Fruit fly (Drosophila melanogaster) whole organism, embryonic: Measurements from ENCODE around the gene CG32706.
A peak's percentile ranks its signal among the peaks of the same experiment; 100 is the strongest.

ENCODE experiments used
- Antp ChIP-seq: fragments of 200-800 bp; sonication (Bioruptor generic); optimal IDR thresholded peaks from 3 replicates; lab custom pipeline; 2016; ENCODE audit warnings: missing biosample characterization, missing genetic modification characterization
- Awh ChIP-seq: fragments of 200-800 bp; sonication (Bioruptor generic); IDR thresholded peaks from 2 replicates; pipeline ENCODE4, ENCODE4 v1.3.6; 2022; ENCODE audit warnings: missing biosample characterization, missing genetic modification characterization
- CG12236 ChIP-seq: fragments of 200-800 bp; sonication (Bioruptor generic); optimal IDR thresholded peaks from 2 replicates; lab custom pipeline; 2016; ENCODE audit warnings: missing biosample characterization, missing genetic modification characterization
- CG13424 ChIP-seq: fragments of 200-800 bp; sonication (Bioruptor generic); optimal IDR thresholded peaks from 2 replicates; lab custom pipeline; 2019; ENCODE audit warnings: missing biosample characterization, mild to moderate bottlenecking, missing genetic modification characterization, moderate library complexity
- CG15601 ChIP-seq: fragments of 200-800 bp; sonication (Bioruptor generic); optimal IDR thresholded peaks from 3 replicates; lab custom pipeline; 2019; ENCODE audit warnings: missing biosample characterization, mild to moderate bottlenecking, missing genetic modification characterization, moderate library complexity
- CG17361 ChIP-seq: fragments of 200-800 bp; sonication (Bioruptor generic); IDR thresholded peaks from 3 replicates; pipeline ENCODE4 v1.3.6; 2022; ENCODE audit warnings: missing biosample characterization, missing genetic modification characterization
- CG17912 ChIP-seq: fragments of 200-800 bp; sonication (Bioruptor generic); optimal IDR thresholded peaks from 2 replicates; lab custom pipeline; 2018; ENCODE audit warnings: missing biosample characterization, mild to moderate bottlenecking, missing genetic modification characterization
- CG18011 ChIP-seq: fragments of 200-800 bp; sonication (Bioruptor generic); optimal IDR thresholded peaks from 2 replicates; lab custom pipeline; 2017; ENCODE audit warnings: missing biosample characterization, missing genetic modification characterization, mild to moderate bottlenecking, moderate library complexity, missing genotype
- CG2889 ChIP-seq: fragments of 200-800 bp; sonication (Bioruptor generic); IDR thresholded peaks from 3 replicates; pipeline ENCODE4 v1.3.6; 2022; ENCODE audit warnings: missing biosample characterization, missing genetic modification characterization
- CG5245 ChIP-seq: fragments of 200-800 bp; sonication (Bioruptor generic); optimal IDR thresholded peaks from 3 replicates; lab custom pipeline; 2016; ENCODE audit warnings: missing biosample characterization, missing genetic modification characterization
- CG6765 ChIP-seq: fragments of 200-800 bp; sonication (Bioruptor generic); optimal IDR thresholded peaks from 3 replicates; lab custom pipeline; 2017; ENCODE audit warnings: missing biosample characterization, mild to moderate bottlenecking, missing genetic modification characterization
- CG8478 ChIP-seq: fragments of >200 bp; optimal IDR thresholded peaks from 2 replicates; lab custom pipeline; 2018
- Camta ChIP-seq: fragments of 200-800 bp; sonication (Bioruptor generic); optimal IDR thresholded peaks from 2 replicates; lab custom pipeline; 2016; ENCODE audit warnings: missing biosample characterization, missing genetic modification characterization
- CrebB ChIP-seq: fragments of 200-800 bp; sonication (Bioruptor generic); optimal IDR thresholded peaks from 3 replicates; lab custom pipeline; 2018; ENCODE audit warnings: missing biosample characterization, mild to moderate bottlenecking, missing genetic modification characterization
- D19A ChIP-seq: fragments of 200-800 bp; optimal IDR thresholded peaks from 3 replicates; lab custom pipeline; 2019; ENCODE audit warnings: missing biosample characterization, mild to moderate bottlenecking, missing genetic modification characterization, moderate library complexity
- GATAe ChIP-seq: fragments of 200-800 bp; sonication (Bioruptor generic); conservative IDR thresholded peaks from 2 replicates; pipeline ENCODE4 v1.3.6; 2022; ENCODE audit warnings: missing biosample characterization, missing genetic modification characterization
- HLH3B ChIP-seq: fragments of 200-800 bp; sonication (Bioruptor generic); IDR thresholded peaks from 2 replicates; pipeline ENCODE4 v1.3.6; 2022; ENCODE audit warnings: missing biosample characterization, missing genetic modification characterization
- Hmr ChIP-seq: fragments of 200-800 bp; sonication (Bioruptor generic); optimal IDR thresholded peaks from 3 replicates; lab custom pipeline; 2017; ENCODE audit warnings: mild to moderate bottlenecking, missing biosample characterization, missing genetic modification reagents, missing genetic modification characterization
- Hr3 ChIP-seq: fragments of 200-800 bp; sonication (Bioruptor generic); optimal IDR thresholded peaks from 3 replicates; lab custom pipeline; 2016; ENCODE audit warnings: missing biosample characterization, missing genetic modification characterization
- Mes4 ChIP-seq: fragments of 200-800 bp; sonication (Bioruptor generic); optimal IDR thresholded peaks from 2 replicates; lab custom pipeline; 2016; ENCODE audit warnings: missing biosample characterization, missing genetic modification characterization
- Oli ChIP-seq: fragments of 200-800 bp; sonication (Bioruptor generic); optimal IDR thresholded peaks from 2 replicates; lab custom pipeline; 2018; ENCODE audit warnings: missing biosample characterization, mild to moderate bottlenecking, missing genetic modification characterization, moderate library complexity
- Pdp1 ChIP-seq, 2 experiments: fragments of 200-800 bp; sonication (Bioruptor generic); optimal IDR thresholded peaks; 3 replicates each; lab custom pipeline; 2016; ENCODE audit warnings: missing biosample characterization in 2 of 2, missing genetic modification characterization in 2 of 2, mild to moderate bottlenecking in 1 of 2, moderate library complexity in 1 of 2
- Ptx1 ChIP-seq: fragments of 200-800 bp; sonication (Bioruptor generic); IDR thresholded peaks from 2 replicates; pipeline ENCODE4 v1.3.6; 2022; ENCODE audit warnings: missing biosample characterization, missing genetic modification characterization
- abd-A ChIP-seq: fragments of 200-800 bp; sonication (Bioruptor generic); optimal IDR thresholded peaks from 3 replicates; lab custom pipeline; 2019; ENCODE audit warnings: missing biosample characterization, mild to moderate bottlenecking, missing genetic modification characterization, moderate library complexity
- ase ChIP-seq: fragments of 200-800 bp; sonication (Bioruptor generic); IDR thresholded peaks from 3 replicates; pipeline ENCODE4 v1.3.6; 2022; ENCODE audit warnings: missing biosample characterization, missing genetic modification characterization
- ash1 ChIP-seq: fragments of 200-800 bp; sonication (Bioruptor generic); optimal IDR thresholded peaks from 2 replicates; lab custom pipeline; 2018; ENCODE audit warnings: missing biosample characterization, mild to moderate bottlenecking, missing genetic modification characterization
- bab2 ChIP-seq: fragments of 200-800 bp; sonication (Bioruptor generic); optimal IDR thresholded peaks from 2 replicates; lab custom pipeline; 2016; ENCODE audit warnings: missing biosample characterization, missing genetic modification characterization
- corto ChIP-seq: fragments of 200-800 bp; sonication (Bioruptor generic); optimal IDR thresholded peaks from 2 replicates; lab custom pipeline; 2016; ENCODE audit warnings: missing biosample characterization, mild to moderate bottlenecking, missing genetic modification characterization, moderate library complexity
- crol ChIP-seq: fragments of 200-800 bp; sonication (Bioruptor generic); IDR thresholded peaks from 2 replicates; pipeline ENCODE4 v1.3.6; 2022; ENCODE audit warnings: missing biosample characterization, missing genetic modification characterization
- dmrt11E ChIP-seq: fragments of 200-800 bp; sonication (Bioruptor generic); optimal IDR thresholded peaks from 3 replicates; lab custom pipeline; 2018; ENCODE audit warnings: missing biosample characterization, mild to moderate bottlenecking, missing genetic modification characterization, moderate library complexity
- eve ChIP-seq, 2 experiments: fragments of >200 bp; optimal IDR thresholded peaks; 2 replicates each; lab custom pipeline; 2017; ENCODE audit warnings: missing biosample characterization in 2 of 2, missing genetic modification characterization in 2 of 2
- gcm2 ChIP-seq: fragments of 200-800 bp; sonication (Bioruptor generic); optimal IDR thresholded peaks from 2 replicates; lab custom pipeline; 2016; ENCODE audit warnings: missing biosample characterization, missing genetic modification characterization
- gem ChIP-seq: fragments of 200-800 bp; sonication (Bioruptor generic); optimal IDR thresholded peaks from 2 replicates; lab custom pipeline; 2019; ENCODE audit warnings: missing biosample characterization, mild to moderate bottlenecking, missing genetic modification characterization, moderate library complexity
- grau ChIP-seq: fragments of 200-800 bp; optimal IDR thresholded peaks from 3 replicates; lab custom pipeline; 2019; ENCODE audit warnings: missing biosample characterization, mild to moderate bottlenecking, missing genetic modification characterization, moderate library complexity
- hkb ChIP-seq, 2 experiments: fragments of 200-800 bp in 1 of 2; fragments of >200 bp in 1 of 2; sonication (Bioruptor generic) in 1 of 2; IDR thresholded peaks in 1 of 2; optimal IDR thresholded peaks in 1 of 2; 2 replicates each; pipeline versions ENCODE4 v1.3.6 to Lab custom; 2017 to 2022; ENCODE audit warnings: missing biosample characterization in 1 of 2, missing genetic modification characterization in 1 of 2
- lilli ChIP-seq: fragments of 200-800 bp; sonication (Bioruptor generic); optimal IDR thresholded peaks from 3 replicates; lab custom pipeline; 2016; ENCODE audit warnings: missing biosample characterization, missing genetic modification characterization
- luna ChIP-seq: fragments of 200-800 bp; sonication (Bioruptor generic); optimal IDR thresholded peaks from 2 replicates; lab custom pipeline; 2016; ENCODE audit warnings: missing biosample characterization, missing genetic modification characterization
- pan ChIP-seq, 4 experiments: fragments of >200 bp in 3 of 4; fragments of 200-800 bp in 1 of 4; sonication (Bioruptor generic) in 1 of 4; optimal IDR thresholded peaks in 3 of 4; IDR thresholded peaks in 1 of 4; 2 replicates each; pipeline versions ENCODE4 v1.3.6 to Lab custom; 2017 to 2022; ENCODE audit warnings: missing biosample characterization in 2 of 4, missing genetic modification characterization in 2 of 4, mixed read lengths in 1 of 4
- prd ChIP-seq, 3 experiments: fragments of >200 bp in 2 of 3; fragments of 200-800 bp in 1 of 3; sonication (Bioruptor generic) in 1 of 3; optimal IDR thresholded peaks in 2 of 3; IDR thresholded peaks in 1 of 3; 2 replicates in 2 of 3; 3 replicates in 1 of 3; pipeline versions ENCODE4 v1.3.6 to Lab custom; 2017 to 2022; ENCODE audit warnings: missing biosample characterization in 1 of 3, missing genetic modification characterization in 1 of 3
- row ChIP-seq: fragments of 200-800 bp; sonication (Bioruptor generic); IDR thresholded peaks from 3 replicates; pipeline ENCODE4 v1.3.6; 2022; ENCODE audit warnings: missing biosample characterization, missing genetic modification characterization
- sd ChIP-seq: fragments of 200-800 bp; sonication (Bioruptor generic); optimal IDR thresholded peaks from 3 replicates; lab custom pipeline; 2018; ENCODE audit warnings: missing biosample characterization, mild to moderate bottlenecking, missing genetic modification characterization, moderate library complexity
- sens ChIP-seq: fragments of 200-800 bp; sonication (Bioruptor generic); peaks from one replicate; lab custom pipeline; 2016; ENCODE audit warnings: missing biosample characterization, missing genetic modification characterization
- slbo ChIP-seq: fragments of 200-800 bp; sonication (Bioruptor generic); IDR thresholded peaks from 2 replicates; pipeline ENCODE4 v1.3.6; 2022; ENCODE audit warnings: missing biosample characterization, missing genetic modification characterization
- sqz ChIP-seq: fragments of 200-800 bp; sonication (Bioruptor generic); optimal IDR thresholded peaks from 3 replicates; lab custom pipeline; 2018; ENCODE audit warnings: missing biosample characterization, mild to moderate bottlenecking, missing genetic modification characterization
- tx ChIP-seq: fragments of 200-800 bp; sonication (Bioruptor generic); optimal IDR thresholded peaks from 2 replicates; lab custom pipeline; 2016; ENCODE audit warnings: missing biosample characterization, missing genetic modification characterization
- wek ChIP-seq: fragments of 200-800 bp; sonication (Bioruptor generic); optimal IDR thresholded peaks from 3 replicates; lab custom pipeline; 2018; ENCODE audit warnings: missing biosample characterization, mild to moderate bottlenecking, missing genetic modification characterization, moderate library complexity
- zfh1 ChIP-seq: fragments of 200-800 bp; sonication (Bioruptor generic); IDR thresholded peaks from 3 replicates; pipeline ENCODE4 v1.3.6; 2022; ENCODE audit warnings: missing biosample characterization, missing genetic modification characterization

The CG32706 gene

DNA sequence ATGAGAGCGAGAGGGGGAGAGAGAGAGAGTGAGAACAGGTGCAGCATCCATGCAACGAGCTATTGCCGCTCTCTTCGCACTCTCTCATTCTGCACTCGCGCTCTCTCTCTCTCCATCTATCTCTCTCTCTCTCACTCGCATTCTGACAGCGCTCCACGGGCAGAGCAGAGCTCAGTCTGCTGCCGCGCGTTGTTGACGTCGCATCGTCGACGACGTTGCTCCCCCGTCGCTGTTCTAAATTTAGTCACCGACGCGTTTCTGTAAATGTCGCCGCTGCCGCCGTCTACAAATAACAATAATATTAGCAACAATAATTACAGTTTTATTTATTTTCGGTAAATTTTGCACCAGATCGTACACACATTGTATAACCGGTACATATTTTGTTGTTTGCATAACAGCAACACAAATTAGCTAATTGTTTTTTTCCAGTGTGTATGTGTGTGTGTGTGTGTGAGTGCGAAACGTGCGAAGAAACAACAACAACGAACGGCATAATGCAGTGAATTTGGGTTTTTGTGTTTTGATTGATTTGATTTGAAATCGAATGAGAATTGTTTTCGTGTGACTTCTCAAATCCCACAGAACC lies 44.4 kb upstream of the CG32706 start (continued):
- TF ChIP-seq CG17361 (GFP tag; lab: Robert Waterston, UW) = no peak
- TF ChIP-seq CG15601 (tag; lab: Kevin White, UChicago) = no peak
- no peak for TF ChIP-seq prd (optimal IDR thresholded peaks at IDR 0.05; lab: Kevin White, UChicago)
- TF ChIP-seq prd (GFP tag; IDR thresholded peaks at IDR 0.05; lab: Robert Waterston, UW) = 0 out of 3 replicates have a peak, but pooled peaks have one; percentile 30
- TF ChIP-seq D19A (tag; lab: Kevin White, UChicago) = peak; percentile 24
- peak; percentile 32 for TF ChIP-seq dmrt11E
- TF ChIP-seq luna = no peak
- no peak for TF ChIP-seq CG2889 (GFP tag; lab: Robert Waterston, UW)
- TF ChIP-seq CG13424 (tag; lab: Kevin White, UChicago) = peak; percentile 9
- no peak for TF ChIP-seq pan (optimal IDR thresholded peaks at IDR 0.05; lab: Kevin White, UChicago)
- TF ChIP-seq pan (GFP tag; optimal IDR thresholded peaks at IDR 0.05 in 1 of 2, IDR thresholded peaks at IDR 0.05 in 1 of 2) = peak in 1 of 2 experiments; percentile 22
- peak; percentile 97 for TF ChIP-seq CG8478 (lab: Kevin White, UChicago)
- TF ChIP-seq bab2 (GFP tag; lab: Kevin White, UChicago) = peak; percentile 48
- TF ChIP-seq GATAe (GFP tag; lab: Robert Waterston, UW) = no peak
- peak; percentile 12 for TF ChIP-seq Antp
- peak; percentile 9 for TF ChIP-seq Hmr (GFP tag; lab: Kevin White, UChicago)
- TF ChIP-seq corto (GFP tag; lab: Kevin White, UChicago) = no peak
- TF ChIP-seq slbo = peak; percentile 32; the same call in 1 of the 2 replicates
- TF ChIP-seq lilli (GFP tag; lab: Kevin White, UChicago) = peak; percentile 25
- TF ChIP-seq CG5245 (GFP tag; lab: Kevin White, UChicago) = no peak
- TF ChIP-seq HLH3B = 0 out of 2 replicates have a peak, but pooled peaks have one; percentile 33
- no peak for TF ChIP-seq Awh (GFP tag; lab: Robert Waterston, UW)
- TF ChIP-seq tx (GFP tag; lab: Kevin White, UChicago) = no peak
- TF ChIP-seq wek (GFP tag; lab: Kevin White, UChicago) = no peak
- no peak for TF ChIP-seq ase (GFP tag; lab: Robert Waterston, UW)
- no peak for TF ChIP-seq gcm2 (GFP tag; lab: Kevin White, UChicago)
- TF ChIP-seq eve (GFP tag; optimal IDR thresholded peaks at IDR 0.05; lab: Kevin White, UChicago) = peak in 1 of 2 experiments; percentile 61
- TF ChIP-seq zfh1 (GFP tag; lab: Robert Waterston, UW) = 0 out of 3 replicates have a peak, but pooled peaks have one; percentile 3
- peak; percentile 3 for TF ChIP-seq Hr3 (GFP tag; lab: Kevin White, UChicago)
- peak; percentile 17 for TF ChIP-seq CG17912 (GFP tag; lab: Kevin White, UChicago)
- 0 out of 2 replicates have a peak, but pooled peaks have one; percentile 33 for TF ChIP-seq Ptx1 (GFP tag; lab: Robert Waterston, UW)

DNA sequence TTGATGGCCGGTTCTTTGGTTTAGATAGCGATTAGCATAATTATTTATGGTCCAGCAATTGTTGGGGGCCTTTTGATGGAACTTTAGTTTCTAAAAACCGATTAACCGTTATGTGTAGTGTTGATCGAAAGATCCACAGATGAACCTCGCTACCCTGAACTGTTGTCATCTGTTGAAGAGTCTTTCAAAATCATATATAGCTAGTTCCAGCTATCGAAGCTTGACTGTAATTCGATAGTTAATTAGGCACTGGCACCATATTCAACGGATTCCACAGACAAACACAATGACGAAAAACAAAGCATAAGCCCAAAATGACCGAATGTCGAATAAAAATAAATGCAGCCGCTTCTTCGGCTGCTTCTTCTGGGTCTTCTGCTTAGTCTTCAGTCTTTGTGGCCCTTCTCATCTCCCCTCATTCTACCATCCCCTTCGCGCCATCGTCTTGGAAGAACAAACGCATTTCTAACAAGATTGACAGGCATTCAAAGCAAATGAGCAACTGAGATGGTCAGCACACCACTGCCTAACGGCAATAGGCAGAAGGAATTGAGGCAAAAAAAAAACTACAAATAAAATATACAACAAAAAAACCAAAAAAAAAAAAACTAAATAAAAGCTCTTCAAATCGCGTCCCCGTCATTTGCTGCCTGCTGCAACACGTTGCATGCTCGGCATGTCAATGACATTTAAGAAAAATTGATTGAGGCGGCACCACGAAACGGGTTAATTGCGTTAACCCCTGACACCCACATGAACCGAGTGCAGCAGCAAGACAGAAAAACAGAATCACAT lies 43.0 kb upstream of the CG32706 start:
- TF ChIP-seq sens (GFP tag; lab: Kevin White, UChicago) (peak; percentile 69), sqz (peak; percentile 43), D19A (tag; lab: Kevin White, UChicago) (no peak), CG6765 (GFP tag; lab: Kevin White, UChicago) (no peak), grau (tag; lab: Kevin White, UChicago) (peak; percentile 79), slbo (no peak), gem (tag; lab: Kevin White, UChicago) (peak; percentile 18), CG18011 (GFP tag; lab: Kevin White, UChicago) (peak; percentile 89), CrebB (tag; lab: Kevin White, UChicago) (no peak), Pdp1 (GFP tag; optimal IDR thresholded peaks at IDR 0.05; lab: Kevin White, UChicago) (peak in 1 of 2 experiments; percentile 11), sd (tag; lab: Kevin White, UChicago) (peak; percentile 20), abd-A (peak; percentile 15), Oli (tag; lab: Kevin White, UChicago) (no peak), ash1 (GFP tag; lab: Kevin White, UChicago) (no peak), hkb (optimal IDR thresholded peaks at IDR 0.05; lab: Kevin White, UChicago) (no peak), hkb (GFP tag; IDR thresholded peaks at IDR 0.05; lab: Robert Waterston, UW) (no peak), Camta (GFP tag; lab: Kevin White, UChicago) (no peak), CG12236 (GFP tag; lab: Kevin White, UChicago) (no peak), Mes4 (GFP tag; lab: Kevin White, UChicago) (no peak), crol (0 out of 2 replicates have a peak, but pooled peaks have one; percentile 43), row (GFP tag; lab: Robert Waterston, UW) (0 out of 3 replicates have a peak, but pooled peaks have one; percentile 13)
